Fruit fly (Drosophila melanogaster): Measurements from ENCODE around the gene Osi19.

Gene Osi19

DNA sequence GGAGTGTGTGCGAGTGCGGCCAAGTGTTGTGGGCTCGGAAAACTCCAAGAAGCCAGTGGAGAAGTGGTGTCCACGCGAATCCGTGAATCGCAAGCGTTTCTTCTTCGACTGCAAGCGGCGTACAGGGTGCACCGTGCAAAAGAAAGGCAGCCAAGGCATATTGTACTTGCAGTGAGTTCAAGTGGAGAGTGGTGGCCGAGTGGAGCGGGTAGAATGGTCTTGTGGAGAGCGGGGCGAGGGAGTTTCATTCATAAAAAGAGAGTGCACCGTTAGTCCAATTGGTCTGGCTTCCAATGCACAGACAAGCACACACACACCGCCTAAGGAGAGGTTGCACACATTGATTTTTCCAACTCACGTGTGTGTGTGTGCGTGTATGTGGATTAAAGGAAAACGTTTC is 16.0 kb downstream of the Osi19 start:
- TF ChIP-seq EcR (GFP tag; optimal IDR thresholded peaks at IDR 0.05) (no peak), Dll (optimal IDR thresholded peaks at IDR 0.05) (peak; percentile 23)

DNA sequence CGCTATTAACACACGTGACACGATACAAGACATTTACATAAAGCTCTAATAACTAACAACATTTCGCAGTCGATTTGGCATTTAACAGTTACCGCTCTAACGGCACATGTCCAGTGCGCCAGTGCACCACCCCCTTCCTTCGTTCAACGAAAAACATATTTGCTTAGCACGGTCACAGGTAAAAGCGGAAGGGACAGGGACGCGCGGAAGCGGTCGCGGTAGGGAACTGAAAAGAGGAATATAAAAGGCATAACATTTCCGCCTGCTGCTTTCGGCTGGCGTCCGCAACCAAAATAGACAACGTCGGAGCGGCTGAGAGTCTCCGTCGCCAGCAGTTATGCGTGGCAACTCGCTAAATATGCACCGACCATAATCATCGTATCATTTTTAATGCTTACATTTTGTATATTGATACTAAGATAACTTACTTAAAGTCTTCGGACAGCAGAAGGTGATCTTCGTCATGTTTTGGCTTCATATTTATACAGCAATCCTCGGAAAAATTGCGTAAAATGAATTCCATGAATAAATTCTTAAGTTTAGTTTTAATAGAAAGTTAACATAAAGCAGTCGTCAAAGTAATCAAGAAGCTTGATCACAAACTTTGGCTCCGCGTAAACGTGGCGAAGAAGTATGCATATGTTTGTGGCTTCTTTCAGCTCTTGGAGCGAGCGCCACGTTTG is 16.7 kb downstream of the Osi19 start:
- TF ChIP-seq pan (optimal IDR thresholded peaks at IDR 0.05) (no peak), EcR (GFP tag; optimal IDR thresholded peaks at IDR 0.05) (no peak), usp (GFP tag; optimal IDR thresholded peaks at IDR 0.05) (no peak), Dll (optimal IDR thresholded peaks at IDR 0.05) (no peak), psq (optimal IDR thresholded peaks at IDR 0.05) (no peak), CG8478 (optimal IDR thresholded peaks at IDR 0.05) (no peak)

DNA sequence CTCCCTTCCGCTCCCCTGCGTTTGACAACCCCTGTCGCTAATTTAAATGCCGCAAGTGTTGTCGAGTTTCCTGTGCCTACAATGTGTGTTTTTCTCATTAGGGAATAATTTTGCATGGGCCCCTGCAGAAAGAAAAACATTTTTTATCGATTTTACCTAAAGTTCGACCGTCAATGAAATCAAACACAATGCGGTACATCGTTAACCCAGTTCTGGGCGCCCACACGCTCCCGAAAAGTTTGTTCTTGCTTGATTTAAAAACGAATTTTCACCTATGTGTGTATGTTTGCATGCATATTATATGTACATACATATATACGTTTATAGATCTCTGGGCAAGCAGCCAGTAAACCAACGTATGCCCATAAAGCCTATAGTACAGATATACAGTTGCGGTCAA is 17.3 kb downstream of the Osi19 start:
- TF ChIP-seq usp (GFP tag; optimal IDR thresholded peaks at IDR 0.05) (no peak), CG8478 (optimal IDR thresholded peaks at IDR 0.05) (no peak), EcR (GFP tag; optimal IDR thresholded peaks at IDR 0.05) (no peak), Dll (optimal IDR thresholded peaks at IDR 0.05) (no peak), pan (optimal IDR thresholded peaks at IDR 0.05) (peak; percentile 31)

DNA sequence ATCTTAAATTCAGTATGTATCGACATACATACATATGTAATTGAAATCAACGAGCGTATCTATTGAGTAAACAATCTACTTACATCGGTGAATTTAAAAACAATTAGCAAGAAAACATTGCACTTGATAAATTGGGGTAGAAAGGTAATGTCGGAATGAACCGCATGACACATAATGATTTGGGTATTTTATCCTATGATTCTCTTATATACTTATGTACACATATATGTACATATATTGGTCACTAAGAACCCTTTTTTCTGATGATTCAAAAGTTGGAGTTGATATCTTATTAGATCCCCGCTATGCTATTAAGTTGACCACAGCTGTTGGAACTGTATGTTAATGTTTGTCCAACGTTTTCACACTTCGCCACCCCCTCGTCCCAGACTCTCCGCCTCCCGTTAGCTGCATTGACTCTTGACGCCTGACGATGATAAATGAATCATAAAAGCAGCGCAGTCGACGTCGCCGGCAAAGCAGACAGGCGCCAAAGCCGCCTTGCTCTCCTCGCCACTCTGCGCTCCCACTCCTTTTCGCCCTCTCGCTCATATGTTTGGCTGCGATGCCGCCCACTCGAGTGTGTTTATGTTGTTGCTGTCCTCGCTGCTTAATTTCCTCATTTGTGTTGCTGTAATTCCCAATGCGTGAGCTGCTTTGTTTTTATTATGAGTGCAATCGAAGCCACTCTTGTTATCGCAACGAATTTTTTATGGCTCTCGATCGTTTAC is 17.9 kb downstream of the Osi19 start:
- no peak for TF ChIP-seq pan (optimal IDR thresholded peaks at IDR 0.05)
- no peak for TF ChIP-seq CG8478 (optimal IDR thresholded peaks at IDR 0.05)
- no peak for TF ChIP-seq Dll (optimal IDR thresholded peaks at IDR 0.05)
- TF ChIP-seq usp (GFP tag; optimal IDR thresholded peaks at IDR 0.05): no peak
- no peak for TF ChIP-seq EcR (GFP tag; optimal IDR thresholded peaks at IDR 0.05)
- TF ChIP-seq psq (optimal IDR thresholded peaks at IDR 0.05): no peak

DNA sequence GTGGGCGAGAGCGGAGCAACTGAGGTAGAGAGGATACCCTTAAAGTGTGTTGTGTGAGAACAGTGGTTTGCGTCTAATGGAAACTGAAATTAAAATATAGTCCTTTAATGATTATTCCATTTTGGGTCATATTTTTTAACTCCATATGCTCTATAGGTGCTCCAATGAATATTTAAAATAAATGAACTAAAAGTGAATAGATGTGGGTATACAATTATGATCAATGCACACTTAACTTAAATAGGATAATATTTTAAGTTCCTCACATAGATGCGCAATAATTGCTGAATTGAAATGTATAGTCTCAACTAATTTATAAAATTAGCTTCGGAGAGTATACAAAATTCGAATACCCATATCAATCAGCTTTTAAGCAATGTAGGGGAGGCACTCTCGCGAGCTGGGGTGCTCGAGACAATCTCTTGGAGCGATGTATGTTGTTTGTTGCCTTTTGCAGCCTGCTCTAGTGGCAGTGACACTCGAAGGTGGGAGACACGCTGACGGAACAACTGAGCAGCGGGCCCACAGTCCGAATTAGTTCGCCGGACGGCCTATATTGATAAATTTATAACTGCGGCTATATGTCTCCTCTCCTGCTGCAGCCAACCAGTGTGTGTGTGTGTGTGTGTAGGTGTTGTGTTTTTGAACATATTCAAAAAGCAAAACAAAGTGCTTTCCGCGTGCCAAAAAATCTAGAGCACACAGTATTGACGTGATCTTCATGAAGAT is 18.6 kb downstream of the Osi19 start:
- TF ChIP-seq CG8478 (optimal IDR thresholded peaks at IDR 0.05) (no peak), psq (optimal IDR thresholded peaks at IDR 0.05) (no peak), usp (GFP tag; optimal IDR thresholded peaks at IDR 0.05) (no peak), Dll (optimal IDR thresholded peaks at IDR 0.05) (no peak), EcR (GFP tag; optimal IDR thresholded peaks at IDR 0.05) (no peak)

DNA sequence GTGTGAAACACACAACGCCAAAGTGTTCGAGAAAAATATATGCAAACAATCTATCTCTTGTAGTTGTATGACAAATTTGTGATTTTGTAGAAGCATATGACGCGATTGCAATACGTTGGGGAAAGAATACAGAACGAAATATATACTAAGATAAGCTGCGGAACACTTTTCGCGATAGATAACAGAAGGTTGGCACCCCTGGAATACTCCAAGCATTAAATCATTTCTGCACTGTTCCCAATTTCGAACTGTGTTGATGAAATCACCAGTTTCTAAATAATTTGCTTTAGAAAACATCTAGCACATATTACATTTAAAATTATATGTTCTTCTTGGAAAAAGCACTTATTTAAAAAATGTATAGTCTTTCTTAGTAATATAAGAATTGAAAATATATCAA is 19.2 kb downstream of the Osi19 start:
- TF ChIP-seq EcR (GFP tag; optimal IDR thresholded peaks at IDR 0.05) (no peak), pan (optimal IDR thresholded peaks at IDR 0.05) (no peak), Dll (optimal IDR thresholded peaks at IDR 0.05) (no peak), CG8478 (optimal IDR thresholded peaks at IDR 0.05) (no peak), psq (optimal IDR thresholded peaks at IDR 0.05) (no peak), usp (GFP tag; optimal IDR thresholded peaks at IDR 0.05) (no peak)

DNA sequence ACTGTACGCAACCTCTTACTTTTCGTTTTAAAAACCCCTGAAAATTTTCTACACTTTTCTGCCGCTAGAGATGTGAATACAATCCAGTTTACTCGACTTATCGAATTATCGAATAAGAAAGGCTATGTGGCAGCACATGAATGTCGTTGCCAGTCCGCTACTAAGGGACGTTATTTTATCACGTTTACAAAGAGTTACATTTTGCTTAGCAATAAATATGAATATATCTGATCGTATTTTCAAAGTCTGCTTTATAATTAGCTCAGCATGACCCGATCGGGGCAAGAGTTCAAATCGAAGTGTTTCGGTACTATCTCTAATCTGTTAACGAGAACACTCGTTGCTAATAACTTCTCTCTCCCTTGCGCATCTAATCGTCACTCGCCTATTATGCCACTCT is 32.9 kb downstream of the Osi19 start, which contains the start of gene CG42724:
TSS of gene CG42724 (minus strand) at position 189 of the 400 bp plus-strand sequence.
- no peak for TF ChIP-seq psq (optimal IDR thresholded peaks at IDR 0.05)
- TF ChIP-seq pan (optimal IDR thresholded peaks at IDR 0.05): no peak
- TF ChIP-seq Dll (optimal IDR thresholded peaks at IDR 0.05): no peak
- no peak for TF ChIP-seq usp (GFP tag; optimal IDR thresholded peaks at IDR 0.05)
- no peak for TF ChIP-seq CG8478 (optimal IDR thresholded peaks at IDR 0.05)
- TF ChIP-seq EcR (GFP tag; optimal IDR thresholded peaks at IDR 0.05): no peak

DNA sequence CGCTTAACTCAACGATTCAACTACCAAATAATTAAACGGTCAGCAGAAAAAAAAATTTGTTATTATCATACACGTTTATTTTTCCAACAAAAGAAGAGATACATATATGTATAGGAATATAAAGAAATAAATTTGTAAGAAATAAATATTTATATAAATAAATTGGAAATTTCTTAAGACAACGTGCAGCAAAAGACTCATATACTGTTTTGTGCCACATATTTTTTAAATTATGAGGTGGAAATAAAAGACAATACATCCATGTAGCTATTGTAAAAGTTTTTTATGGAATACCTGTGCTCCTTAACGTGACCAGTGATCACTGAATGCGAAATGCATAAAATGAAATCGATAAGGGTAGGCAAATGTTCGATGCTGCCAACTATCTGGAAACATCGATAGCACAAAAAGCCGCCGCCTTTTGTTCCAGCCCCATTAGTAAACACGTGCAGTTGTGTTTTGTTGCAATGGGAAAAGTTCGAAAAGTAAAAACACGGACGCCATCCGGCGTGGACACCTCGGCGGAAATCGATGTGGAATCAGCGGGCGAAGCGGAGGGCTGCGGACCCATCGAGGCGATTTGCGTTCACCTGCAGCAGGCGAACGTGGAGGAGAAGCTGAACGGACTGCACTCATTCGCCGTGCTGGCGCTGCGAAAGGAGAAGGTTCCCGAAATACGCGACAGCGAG is 33.5 kb downstream of the Osi19 start, which contains the start of gene CG10286:
TSS of gene CG10286 (plus strand) at position 416 of the 689 bp plus-strand sequence.
- TF ChIP-seq EcR (GFP tag; optimal IDR thresholded peaks at IDR 0.05) (no peak), usp (GFP tag; optimal IDR thresholded peaks at IDR 0.05) (no peak), psq (optimal IDR thresholded peaks at IDR 0.05) (no peak), pan (optimal IDR thresholded peaks at IDR 0.05) (no peak), CG8478 (optimal IDR thresholded peaks at IDR 0.05) (no peak), Dll (optimal IDR thresholded peaks at IDR 0.05) (no peak)

DNA sequence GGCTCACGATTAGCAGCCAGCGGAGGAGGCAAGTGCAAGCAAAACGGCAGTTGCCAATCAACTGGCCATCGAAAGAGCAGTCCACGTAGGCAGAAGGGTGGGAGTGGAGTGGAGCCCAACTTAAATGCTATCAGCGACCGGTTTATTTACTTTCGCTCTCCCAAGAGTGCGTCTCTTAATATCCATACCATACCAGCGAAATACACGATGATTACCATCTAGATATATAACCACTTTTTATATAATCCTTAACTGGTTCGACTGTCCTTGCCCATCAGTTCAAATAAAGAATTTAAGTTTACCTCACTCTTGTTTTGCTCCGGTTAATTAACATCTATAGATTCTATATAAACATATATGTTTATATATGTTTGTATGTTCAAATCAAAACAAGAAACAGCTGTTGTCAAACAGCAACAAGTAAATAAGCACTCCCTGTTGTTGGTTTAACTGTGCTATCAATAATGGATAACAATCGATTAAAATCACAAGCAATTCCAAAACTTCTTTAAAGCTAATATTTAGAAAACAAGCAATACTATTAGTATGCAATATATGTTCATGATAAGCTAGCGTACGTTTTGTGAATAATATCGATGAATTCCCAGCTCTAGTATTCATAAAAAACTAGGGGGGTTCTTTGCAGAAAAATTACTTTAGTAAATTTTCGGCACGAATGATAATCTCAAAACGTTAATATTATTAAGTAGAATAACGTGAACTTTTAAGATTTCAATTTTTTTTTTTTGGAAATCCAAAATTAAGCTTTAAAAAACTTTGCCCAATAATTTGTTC is 38.5 kb downstream of the Osi19 start:
- TF ChIP-seq pan (optimal IDR thresholded peaks at IDR 0.05) (no peak), psq (optimal IDR thresholded peaks at IDR 0.05) (no peak), EcR (GFP tag; optimal IDR thresholded peaks at IDR 0.05) (no peak), CG8478 (optimal IDR thresholded peaks at IDR 0.05) (no peak), usp (GFP tag; optimal IDR thresholded peaks at IDR 0.05) (no peak), Dll (optimal IDR thresholded peaks at IDR 0.05) (no peak)

DNA sequence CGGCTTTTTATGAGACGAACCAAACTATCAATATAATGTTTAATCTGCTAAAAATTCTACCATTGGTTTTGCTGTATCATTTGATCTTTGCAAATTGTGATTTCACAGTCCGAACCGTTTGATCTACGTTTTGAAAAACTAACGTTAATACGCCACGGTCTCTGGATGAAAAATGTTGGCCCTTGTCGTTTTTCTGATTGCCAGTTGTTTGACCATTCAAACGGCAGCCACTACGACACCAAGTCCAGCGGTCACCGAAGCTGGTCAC is 39.1 kb downstream of the Osi19 start, which contains the start of gene CG42564:
TSS of gene CG42564 (plus strand) at position 169 of the 268 bp plus-strand sequence.
- TF ChIP-seq Dll (optimal IDR thresholded peaks at IDR 0.05) (no peak), EcR (GFP tag; optimal IDR thresholded peaks at IDR 0.05) (no peak), psq (optimal IDR thresholded peaks at IDR 0.05) (no peak)

DNA sequence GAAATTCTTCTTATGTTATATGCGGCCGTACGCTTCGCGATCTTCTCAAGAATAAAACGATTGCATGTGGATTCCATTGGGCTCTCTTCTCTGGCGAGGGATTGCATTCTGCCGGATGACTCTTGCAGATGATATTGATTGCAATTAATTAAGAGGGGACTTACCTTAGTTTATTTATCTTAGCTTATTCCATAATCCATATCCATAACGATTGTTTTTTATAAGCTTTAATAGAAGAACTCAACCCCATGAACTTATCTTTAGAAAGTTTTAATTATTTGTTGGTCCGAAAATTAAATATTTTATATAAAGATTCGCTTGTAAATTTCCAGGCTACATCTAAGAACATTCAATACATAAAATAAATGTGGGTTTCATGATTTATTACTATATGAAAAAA is 40.8 kb downstream of the Osi19 start, which contains the start of gene CRAT:
TSS of gene CRAT (minus strand) at position 101 of the 400 bp plus-strand sequence.
- no peak for TF ChIP-seq Dll (optimal IDR thresholded peaks at IDR 0.05)
- TF ChIP-seq CG8478 (optimal IDR thresholded peaks at IDR 0.05): no peak
